Fruit fly (Drosophila melanogaster) whole organism, pupa: ENCODE results near the gene CG4972.

Experiments used
- CG10348 ChIP-seq: fragments of 200-800 bp; sonication (Bioruptor generic); IDR thresholded peaks from 2 replicates; pipeline ENCODE4 v1.3.6; 2022; ENCODE audit warnings: missing biosample characterization, missing genetic modification characterization
- CG12605 ChIP-seq: fragments of 200-800 bp; sonication (Bioruptor generic); IDR thresholded peaks from 2 replicates; pipeline ENCODE4 v1.3.6; 2022; ENCODE audit warnings: missing biosample characterization, missing genetic modification characterization
- CG13204 ChIP-seq: fragments of 200-800 bp; sonication (Bioruptor generic); optimal IDR thresholded peaks from 2 replicates; lab custom pipeline; 2018; ENCODE audit warnings: missing biosample characterization, mild to moderate bottlenecking, missing genetic modification characterization, moderate library complexity
- CG14655 ChIP-seq: fragments of 200-800 bp; sonication (Bioruptor generic); optimal IDR thresholded peaks from 3 replicates; lab custom pipeline; 2017; ENCODE audit warnings: mild to moderate bottlenecking, missing biosample characterization, missing genetic modification reagents, missing genetic modification characterization
- CG15710 ChIP-seq: fragments of 200-800 bp; sonication (Bioruptor generic); optimal IDR thresholded peaks from 2 replicates; lab custom pipeline; 2018; ENCODE audit warnings: missing biosample characterization, mild to moderate bottlenecking, missing genetic modification characterization, moderate library complexity
- CG17806 ChIP-seq: fragments of 200-800 bp; sonication (Bioruptor generic); optimal IDR thresholded peaks from 2 replicates; lab custom pipeline; 2018; ENCODE audit warnings: missing biosample characterization, mild to moderate bottlenecking, missing genetic modification characterization, moderate library complexity
- CG32121 ChIP-seq: fragments of 200-800 bp; sonication (Bioruptor generic); IDR thresholded peaks from 2 replicates; pipeline ENCODE4 v1.3.6; 2022; ENCODE audit warnings: missing biosample characterization, missing genetic modification characterization
- CG34367 ChIP-seq: fragments of 200-800 bp; sonication (Bioruptor generic); optimal IDR thresholded peaks from 2 replicates; lab custom pipeline; 2018; ENCODE audit warnings: missing biosample characterization, mild to moderate bottlenecking, missing genetic modification characterization
- CG4496 ChIP-seq: fragments of 200-800 bp; sonication (Bioruptor generic); IDR thresholded peaks from 3 replicates; pipeline ENCODE4 v1.3.6; 2022; ENCODE audit warnings: missing biosample characterization, missing genetic modification characterization
- CG8159 ChIP-seq: fragments of 200-800 bp; sonication (Bioruptor generic); optimal IDR thresholded peaks from 3 replicates; lab custom pipeline; 2018; ENCODE audit warnings: missing biosample characterization, mild to moderate bottlenecking, missing genetic modification characterization, moderate library complexity
- CG8301 ChIP-seq: fragments of 200-800 bp; sonication (Bioruptor generic); optimal IDR thresholded peaks from 2 replicates; lab custom pipeline; 2018; ENCODE audit warnings: missing biosample characterization, mild to moderate bottlenecking, missing genetic modification characterization
- CG9948 ChIP-seq: fragments of 200-800 bp; sonication (Bioruptor generic); optimal IDR thresholded peaks from 2 replicates; lab custom pipeline; 2018; ENCODE audit warnings: missing biosample characterization, mild to moderate bottlenecking, missing genetic modification characterization, moderate library complexity
- D1 ChIP-seq: fragments of 200-800 bp; sonication (Bioruptor generic); optimal IDR thresholded peaks from 2 replicates; lab custom pipeline; 2018; ENCODE audit warnings: missing biosample characterization, mild to moderate bottlenecking, missing genetic modification characterization, moderate library complexity
- EcR ChIP-seq: fragments of 200-800 bp; sonication (Bioruptor generic); optimal IDR thresholded peaks from 3 replicates; lab custom pipeline; 2019; ENCODE audit warnings: missing biosample characterization, missing genetic modification characterization, mild to moderate bottlenecking, moderate library complexity, missing genetic modification reagents
- Ets98B ChIP-seq: fragments of 200-800 bp; sonication (Bioruptor generic); IDR thresholded peaks from 2 replicates; pipeline ENCODE4 v1.3.6; 2022; ENCODE audit warnings: missing biosample characterization, missing genetic modification characterization
- Pif1A ChIP-seq: fragments of 200-800 bp; sonication (Bioruptor generic); optimal IDR thresholded peaks from 3 replicates; lab custom pipeline; 2016; ENCODE audit warnings: missing biosample characterization, missing genetic modification characterization
- Pif1B ChIP-seq: fragments of 200-800 bp; sonication (Bioruptor generic); optimal IDR thresholded peaks from 3 replicates; lab custom pipeline; 2016; ENCODE audit warnings: missing biosample characterization, missing genetic modification characterization
- Snoo ChIP-seq: fragments of 200-800 bp; sonication (Bioruptor generic); optimal IDR thresholded peaks from 3 replicates; lab custom pipeline; 2017; ENCODE audit warnings: missing biosample characterization, mild to moderate bottlenecking, missing genetic modification characterization, inconsistent platforms
- fd96Ca ChIP-seq: fragments of 200-800 bp; sonication (Bioruptor generic); IDR thresholded peaks from 3 replicates; pipeline ENCODE4 v1.3.6; 2022; ENCODE audit warnings: missing biosample characterization, missing genetic modification characterization
- gl ChIP-seq: fragments of 200-800 bp; sonication (Bioruptor generic); optimal IDR thresholded peaks from 2 replicates; lab custom pipeline; 2018; ENCODE audit warnings: missing biosample characterization, mild to moderate bottlenecking, missing genetic modification characterization
- rn ChIP-seq: fragments of 200-800 bp; sonication (Bioruptor generic); IDR thresholded peaks from 2 replicates; pipeline ENCODE4 v1.3.6; 2022; ENCODE audit warnings: missing biosample characterization, missing genetic modification characterization

The CG4972 gene

DNA sequence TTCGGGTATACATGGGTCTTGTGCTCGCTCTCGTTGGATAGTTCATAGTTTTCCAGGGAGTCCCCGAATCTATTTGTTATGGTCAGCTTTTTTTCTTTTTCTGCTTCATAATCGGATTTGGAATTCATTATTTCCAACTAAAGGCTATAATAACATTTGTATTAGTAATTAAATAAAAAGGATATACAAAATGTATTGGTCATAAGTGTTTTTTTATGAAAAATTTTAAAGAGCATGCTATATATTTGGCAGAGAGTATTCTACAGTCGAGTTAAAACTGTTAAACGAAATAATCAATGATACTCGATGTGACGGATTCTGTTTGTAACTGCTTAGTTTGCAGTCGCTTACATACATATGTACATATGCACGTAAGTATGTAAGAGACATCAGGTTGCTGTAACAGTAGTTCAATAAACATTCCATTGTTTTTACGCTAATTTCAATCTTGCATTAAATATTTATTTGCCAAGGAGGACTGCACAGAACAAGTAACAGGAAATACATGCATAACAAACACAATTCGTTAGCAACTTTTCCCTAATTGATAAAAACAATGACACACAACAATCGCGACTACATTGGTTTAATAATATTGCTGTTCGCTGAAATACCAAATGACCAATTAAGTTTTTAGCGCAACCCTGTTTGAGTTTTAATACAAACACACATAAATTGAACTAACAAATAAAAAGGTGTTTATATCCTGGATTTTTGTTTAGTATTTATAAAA is 15.3 kb upstream of the CG4972 start:
- no peak for TF ChIP-seq CG13204 (GFP tag; lab: Kevin White, UChicago)
- peak; percentile 43; the same call in 1 of the 2 replicates for TF ChIP-seq CG32121
- TF ChIP-seq CG8301 (tag; lab: Kevin White, UChicago) = peak; percentile 6
- no peak for TF ChIP-seq CG15710

DNA sequence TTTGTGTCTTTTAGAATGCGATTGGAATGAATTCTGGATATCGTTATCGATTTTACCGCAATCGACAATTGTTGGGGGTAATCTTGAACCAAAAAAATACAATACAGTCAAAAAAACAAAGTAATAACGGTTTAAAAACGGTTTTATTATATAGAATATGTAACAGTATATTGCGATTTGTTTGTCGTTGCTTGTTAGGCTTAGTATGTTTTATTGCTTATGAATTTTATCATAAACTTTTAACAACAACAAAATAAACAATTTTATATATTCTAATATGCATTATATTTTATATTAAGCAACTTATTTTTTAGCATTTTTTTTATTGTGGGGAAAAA is 14.8 kb upstream of the CG4972 start, which contains the start of gene CYLD:
Gene CYLD, minus strand, starts transcription at position 38 of the 338 bp plus-strand sequence.
- TF ChIP-seq Ets98B (no peak; the same call in 1 of the 2 replicates), EcR (GFP tag; lab: Kevin White, UChicago) (no peak), CG8301 (tag; lab: Kevin White, UChicago) (peak; percentile 68), Snoo (tag; lab: Kevin White, UChicago) (peak; percentile 38), CG14655 (GFP tag; lab: Kevin White, UChicago) (no peak), CG32121 (peak; percentile 76; the same call in 1 of the 2 replicates), CG9948 (peak; percentile 58), CG12605 (GFP tag; lab: Robert Waterston, UW) (no peak), CG4496 (GFP tag; lab: Robert Waterston, UW) (no peak), gl (tag; lab: Kevin White, UChicago) (no peak), CG34367 (peak; percentile 43), CG10348 (GFP tag; lab: Robert Waterston, UW) (no peak), D1 (tag; lab: Kevin White, UChicago) (peak; percentile 82), CG17806 (tag; lab: Kevin White, UChicago) (peak; percentile 66), Pif1A (GFP tag; lab: Kevin White, UChicago) (no peak), fd96Ca (GFP tag; lab: Robert Waterston, UW) (no peak), Pif1B (GFP tag; lab: Kevin White, UChicago) (no peak), CG13204 (GFP tag; lab: Kevin White, UChicago) (no peak), CG8159 (tag; lab: Kevin White, UChicago) (no peak), CG15710 (peak; percentile 50), rn (no peak)

DNA sequence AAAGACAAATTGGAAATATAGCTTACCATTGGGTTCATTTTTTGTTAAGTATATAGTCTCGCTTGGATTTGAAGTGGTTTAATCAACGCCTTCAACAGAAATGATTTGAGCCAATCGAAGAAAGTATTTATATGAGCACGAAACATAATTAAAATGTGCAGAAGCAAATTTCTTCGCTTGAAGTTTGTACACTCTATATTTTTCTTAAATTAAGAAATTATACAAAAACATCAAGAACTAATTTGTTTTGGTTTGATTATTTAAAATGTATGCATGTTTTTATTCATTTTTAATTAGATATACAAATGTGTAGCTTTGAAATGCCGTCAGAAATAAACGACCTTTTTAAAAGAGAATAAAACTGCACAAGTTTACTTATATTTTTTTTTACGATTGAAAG is 12.7 kb upstream of the CG4972 start, which contains the start of gene CG13138:
Gene CG13138, minus strand, starts transcription at position 101 of the 400 bp plus-strand sequence.
- TF ChIP-seq CG14655 (GFP tag; lab: Kevin White, UChicago) (no peak), D1 (tag; lab: Kevin White, UChicago) (no peak), CG4496 (GFP tag; lab: Robert Waterston, UW) (no peak), rn (no peak), fd96Ca (GFP tag; lab: Robert Waterston, UW) (no peak), Pif1B (GFP tag; lab: Kevin White, UChicago) (no peak), Ets98B (no peak), Snoo (tag; lab: Kevin White, UChicago) (no peak), CG8301 (tag; lab: Kevin White, UChicago) (no peak), CG13204 (GFP tag; lab: Kevin White, UChicago) (no peak), CG10348 (GFP tag; lab: Robert Waterston, UW) (no peak), gl (tag; lab: Kevin White, UChicago) (no peak), Pif1A (GFP tag; lab: Kevin White, UChicago) (no peak)

DNA sequence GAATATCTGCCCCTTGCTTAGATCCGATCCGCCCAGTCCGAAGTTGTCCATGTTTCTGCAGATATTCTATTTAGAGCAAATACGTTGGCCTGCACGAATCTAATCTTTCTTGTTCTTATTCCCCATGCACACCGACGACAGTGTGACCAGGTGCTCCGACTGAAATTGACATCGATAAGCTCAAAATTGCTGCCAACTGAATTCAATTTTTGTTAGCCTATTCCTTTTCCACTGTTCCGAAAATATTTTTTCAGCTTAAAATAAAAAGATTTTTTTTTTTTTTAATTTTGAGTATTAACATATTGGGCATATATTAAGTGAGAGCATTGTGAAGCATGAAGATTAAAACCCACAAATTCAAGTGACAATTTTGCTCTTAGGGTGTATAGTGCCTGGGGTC is 10.8 kb upstream of the CG4972 start, which contains the start of gene nmd:
Gene nmd, minus strand, starts transcription at position 162 of the 400 bp plus-strand sequence.
- TF ChIP-seq CG15710 (no peak), rn (no peak), CG12605 (GFP tag; lab: Robert Waterston, UW) (no peak)

DNA sequence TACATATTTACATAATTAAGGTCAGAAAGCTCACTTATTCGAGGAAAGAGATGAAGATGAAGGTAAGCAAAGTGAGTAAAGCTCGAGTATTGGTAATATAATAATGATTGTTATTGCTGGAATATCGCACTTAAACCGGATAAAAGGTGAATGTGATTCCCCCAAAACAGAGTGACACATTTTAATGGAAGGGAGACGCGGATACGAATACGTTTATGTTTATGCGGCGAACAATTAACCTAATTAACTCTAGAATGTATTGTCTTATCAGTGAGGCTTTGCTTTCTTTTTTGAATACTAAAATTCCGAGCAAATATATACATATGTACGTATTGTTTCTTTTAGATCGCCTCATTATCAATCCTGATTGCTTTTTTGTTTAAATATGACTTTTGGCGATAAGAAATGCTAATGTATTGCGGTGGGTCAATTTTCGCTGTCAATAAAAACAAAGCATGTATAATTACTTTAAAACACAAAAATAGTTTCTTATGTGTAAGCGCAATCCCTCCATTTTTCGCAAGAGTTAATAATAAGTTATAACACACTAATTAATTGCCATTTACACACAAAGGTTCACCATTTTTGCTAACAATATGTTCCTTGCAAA is 8.9 kb upstream of the CG4972 start:
- TF ChIP-seq Pif1A (GFP tag; lab: Kevin White, UChicago) = no peak
- TF ChIP-seq CG34367 = no peak
- no peak for TF ChIP-seq CG14655 (GFP tag; lab: Kevin White, UChicago)
- no peak for TF ChIP-seq D1 (tag; lab: Kevin White, UChicago)
- TF ChIP-seq CG32121 = no peak
- TF ChIP-seq CG8301 (tag; lab: Kevin White, UChicago) = no peak
- no peak for TF ChIP-seq Snoo (tag; lab: Kevin White, UChicago)
- TF ChIP-seq CG12605 (GFP tag; lab: Robert Waterston, UW) = no peak
- no peak for TF ChIP-seq CG4496 (GFP tag; lab: Robert Waterston, UW)

DNA sequence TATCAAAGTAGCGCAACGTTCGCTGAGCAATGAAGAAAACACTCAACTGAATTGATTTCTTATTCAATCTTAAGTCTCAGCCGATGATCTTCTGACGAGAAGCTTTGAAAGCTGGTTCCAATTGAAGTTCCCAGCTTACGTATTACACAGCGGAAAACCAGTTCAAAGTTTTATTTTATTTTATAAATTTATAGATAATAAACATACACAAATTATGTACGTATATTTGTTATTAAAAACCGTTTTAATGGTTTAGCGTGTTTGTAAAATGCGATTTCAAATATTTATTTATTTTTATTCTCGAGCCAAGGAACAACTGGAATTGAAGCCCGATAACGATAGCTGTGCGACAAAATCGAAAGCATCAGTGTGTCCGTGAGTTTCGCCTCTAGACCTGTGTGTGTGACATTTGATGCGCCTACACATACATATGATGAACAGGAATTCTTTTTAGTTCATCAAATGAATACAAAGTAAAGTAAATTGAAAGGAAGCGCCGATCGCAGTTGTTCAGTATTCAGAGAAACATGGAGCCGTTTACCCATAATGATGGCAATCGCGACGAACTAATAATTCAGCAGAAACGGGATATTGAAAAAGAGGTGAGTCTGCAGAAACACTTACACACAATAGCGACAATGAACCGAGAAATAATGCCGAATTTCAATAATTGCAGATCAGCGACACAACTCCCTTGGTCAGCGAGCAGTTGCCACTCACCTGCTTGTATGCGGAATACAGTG is 7.9 kb upstream of the CG4972 start, which contains the start of the genes CG5390 and CG4968:
Gene CG5390, minus strand, starts transcription at position 77 of the 743 bp plus-strand sequence.
Gene CG4968, plus strand, starts transcription at position 405 of the 743 bp plus-strand sequence.
- TF ChIP-seq CG10348 (GFP tag; lab: Robert Waterston, UW) (no peak), CG34367 (peak; percentile 69), Snoo (tag; lab: Kevin White, UChicago) (peak; percentile 68), D1 (tag; lab: Kevin White, UChicago) (no peak), CG17806 (tag; lab: Kevin White, UChicago) (peak; percentile 79), fd96Ca (GFP tag; lab: Robert Waterston, UW) (no peak), Pif1B (GFP tag; lab: Kevin White, UChicago) (peak; percentile 71), gl (tag; lab: Kevin White, UChicago) (peak; percentile 29), CG15710 (peak; percentile 81), CG8159 (tag; lab: Kevin White, UChicago) (no peak), Pif1A (GFP tag; lab: Kevin White, UChicago) (no peak), CG13204 (GFP tag; lab: Kevin White, UChicago) (no peak), CG32121 (peak; percentile 87), CG9948 (peak; percentile 67), CG4496 (GFP tag; lab: Robert Waterston, UW) (peak; percentile 78; the same call in 2 of the 3 replicates), Ets98B (peak; percentile 81; the same call in 1 of the 2 replicates), CG8301 (tag; lab: Kevin White, UChicago) (peak; percentile 70), EcR (GFP tag; lab: Kevin White, UChicago) (peak; percentile 2), rn (peak; percentile 55; the same call in 1 of the 2 replicates), CG12605 (GFP tag; lab: Robert Waterston, UW) (no peak; the same call in none of the 2 replicates), CG14655 (GFP tag; lab: Kevin White, UChicago) (no peak)
